Worm (Caenorhabditis elegans) whole organism, L3 larva: Measurements from ENCODE around the gene fbxb-42.
"Not testable (repeated sequence)": the region's sequence is repeated elsewhere in the genome, so short reads cannot be mapped to it uniquely, and the experiment has no call there.

Source experiments
- ama-1 ChIP-seq: fragments of 150-350 bp; optimal IDR thresholded peaks from 2 replicates; lab custom pipeline; 2018
- daf-12 ChIP-seq: fragments of 150-350 bp; optimal IDR thresholded peaks from 2 replicates; lab custom pipeline; 2014; ENCODE audit warnings: missing biosample characterization, missing genetic modification reagents, missing genetic modification characterization
- elt-3 ChIP-seq, 3 experiments: fragments of 150-350 bp in 1 of 3; sonication (generic microtip) in 2 of 3; optimal IDR thresholded peaks; 2 replicates in 2 of 3; 4 replicates in 1 of 3; lab custom pipeline; 2014 to 2017; ENCODE audit warnings: missing biosample characterization in 3 of 3, missing genetic modification characterization in 3 of 3
- lin-15B ChIP-seq: fragments of 150-350 bp; optimal IDR thresholded peaks from 2 replicates; lab custom pipeline; 2014; ENCODE audit warnings: missing biosample characterization, missing genetic modification characterization
- mdl-1 ChIP-seq: fragments of 150-350 bp; optimal IDR thresholded peaks from 2 replicates; lab custom pipeline; 2014; ENCODE audit warnings: missing biosample characterization, missing genetic modification characterization
- nhr-12 ChIP-seq: fragments of 150-350 bp; optimal IDR thresholded peaks from 2 replicates; lab custom pipeline; 2014; ENCODE audit warnings: missing biosample characterization, missing genetic modification characterization
- nhr-43 ChIP-seq: sonication (generic microtip); optimal IDR thresholded peaks from 2 replicates; lab custom pipeline; 2016; ENCODE audit warnings: mild to moderate bottlenecking, missing genetic modification characterization, missing compliant biosample characterization; ENCODE audit not compliant: poor library complexity, severe bottlenecking
- sea-2 ChIP-seq: fragments of 150-350 bp; sonication (generic microtip); optimal IDR thresholded peaks from 4 replicates; lab custom pipeline; 2014; ENCODE audit warnings: missing biosample characterization, missing genetic modification reagents, missing genetic modification characterization

DNA sequence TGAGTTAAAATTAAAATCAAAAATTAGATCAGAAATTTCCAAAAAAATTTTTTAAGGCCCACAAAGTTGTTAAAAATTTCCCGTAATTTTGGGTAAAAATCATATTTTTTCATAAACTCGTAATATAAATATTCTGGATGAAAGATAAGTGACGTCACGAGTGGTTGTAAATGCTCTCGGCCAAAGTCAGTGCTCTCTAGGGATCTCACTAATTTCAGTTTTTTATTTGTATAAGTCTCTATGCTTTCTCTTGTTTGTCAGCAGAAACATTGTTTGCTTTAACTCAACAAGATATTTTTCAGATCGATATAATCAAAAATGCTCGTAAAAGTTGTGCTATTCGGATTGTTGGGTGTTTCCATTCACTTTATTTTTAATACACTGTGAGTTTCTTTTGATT, 5.8 kb downstream of the fbxb-42 start, which contains the start of gene K05F6.4:
- TF ChIP-seq mdl-1 (tag; lab: Kevin White, UChicago); lin-15B (tag; lab: Kevin White, UChicago); nhr-43 (tag; lab: Kevin White, UChicago); elt-3 (tag; optimal IDR thresholded peaks at IDR 0.05; lab: Kevin White, UChicago); nhr-12 (tag; lab: Kevin White, UChicago); ama-1 (lab: Kevin White, UChicago); sea-2 (GFP tag; lab: Kevin White, UChicago); daf-12 (tag; lab: Kevin White, UChicago): not testable (repeated sequence)
